Worm (Caenorhabditis elegans) whole organism, L2 larva: ENCODE results near the gene tnt-3.

ENCODE experiments used
- R02D3.7 ChIP-seq: fragments of 150-350 bp; optimal IDR thresholded peaks from 2 replicates; lab custom pipeline; 2014; ENCODE audit warnings: missing biosample characterization, missing genetic modification characterization
- ceh-82 ChIP-seq: fragments of 150-350 bp; optimal IDR thresholded peaks from 2 replicates; lab custom pipeline; 2014; ENCODE audit warnings: missing biosample characterization, missing genetic modification characterization
- elt-3 ChIP-seq: sonication (generic microtip); optimal IDR thresholded peaks from 2 replicates; lab custom pipeline; 2017; ENCODE audit warnings: missing biosample characterization, missing genetic modification characterization
- fos-1 ChIP-seq: fragments of 150-350 bp; optimal IDR thresholded peaks from 2 replicates; lab custom pipeline; 2014; ENCODE audit warnings: missing biosample characterization, missing genetic modification characterization
- lin-13 ChIP-seq: fragments of 150-350 bp; optimal IDR thresholded peaks from 2 replicates; lab custom pipeline; 2014; ENCODE audit warnings: missing biosample characterization, missing genetic modification reagents, missing genetic modification characterization
- skn-1 ChIP-seq: sonication (generic microtip); optimal IDR thresholded peaks from 2 replicates; lab custom pipeline; 2017; ENCODE audit warnings: missing biosample characterization, missing genetic modification characterization

- TF ChIP-seq fos-1 (tag; lab: Kevin White, UChicago) (no peak), R02D3.7 (tag; lab: Kevin White, UChicago) (no peak), elt-3 (tag; lab: Kevin White, UChicago) (no peak), lin-13 (GFP tag; lab: Kevin White, UChicago) (no peak), skn-1 (tag; lab: Kevin White, UChicago) (no peak), ceh-82 (tag; lab: Kevin White, UChicago) (no peak)
Observed at ce11 chrX:7921130-7921529, 23.8 kb downstream of the tnt-3 start.
